Worm (Caenorhabditis elegans): ENCODE results near the gene C18A11.4.

The C18A11.4 gene

DNA sequence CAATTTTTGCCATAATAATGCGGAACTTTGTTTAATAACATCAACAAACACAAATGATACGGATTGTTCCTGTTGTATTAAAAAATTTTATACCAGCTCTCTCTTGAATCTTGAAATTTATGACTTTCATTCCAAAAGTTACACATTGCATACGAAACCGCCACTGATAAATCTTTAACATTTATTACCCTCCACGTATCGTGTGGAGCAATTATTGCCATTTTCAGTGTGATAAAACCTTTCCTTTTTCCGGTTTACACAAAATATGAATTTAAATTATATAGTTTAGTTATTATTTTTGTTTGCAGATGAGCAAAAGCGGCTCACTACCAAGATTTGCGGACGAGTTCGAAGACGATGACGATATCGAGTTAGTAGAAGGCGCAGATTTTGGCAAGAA lies 15.5 kb downstream of the C18A11.4 start, which contains the start of gene C18A11.3:
Gene C18A11.3 (plus strand): TSS at position 301 of the 400 bp plus-strand sequence.
- TF ChIP-seq dmd-9 (GFP tag; IDR thresholded peaks at IDR 0.05): no peak
- TF ChIP-seq aly-2 (tag; optimal IDR thresholded peaks at IDR 0.05): no peak
- TF ChIP-seq nhr-77 (tag; optimal IDR thresholded peaks at IDR 0.05): no peak
- TF ChIP-seq lin-1 (GFP tag; IDR thresholded peaks at IDR 0.05): no peak
- no peak for TF ChIP-seq nhr-6 (tag; optimal IDR thresholded peaks at IDR 0.05)
- TF ChIP-seq pqm-1 (tag; optimal IDR thresholded peaks at IDR 0.05): peak; percentile 28
- TF ChIP-seq nhr-11 (tag; optimal IDR thresholded peaks at IDR 0.05): no peak
- peak; percentile 49; the same call in 1 of the 2 replicates for TF ChIP-seq php-3 (GFP tag; IDR thresholded peaks at IDR 0.05)
- TF ChIP-seq sdz-12 (GFP tag; optimal IDR thresholded peaks at IDR 0.05): no peak
- TF ChIP-seq lir-3 (tag; optimal IDR thresholded peaks at IDR 0.05): no peak
- peak; percentile 22 for TF ChIP-seq dve-1 (tag; optimal IDR thresholded peaks at IDR 0.05; ENCODE audit: insufficient read depth)

- TF ChIP-seq T26A8.4 (GFP tag; IDR thresholded peaks at IDR 0.05): no peak
Observed at ce11 chrX:8067268-8067667, 21.9 kb downstream of the C18A11.4 start, which contains the start of gene C18A11.2. TSS of gene C18A11.2 (plus strand) at chrX:8067568.

DNA sequence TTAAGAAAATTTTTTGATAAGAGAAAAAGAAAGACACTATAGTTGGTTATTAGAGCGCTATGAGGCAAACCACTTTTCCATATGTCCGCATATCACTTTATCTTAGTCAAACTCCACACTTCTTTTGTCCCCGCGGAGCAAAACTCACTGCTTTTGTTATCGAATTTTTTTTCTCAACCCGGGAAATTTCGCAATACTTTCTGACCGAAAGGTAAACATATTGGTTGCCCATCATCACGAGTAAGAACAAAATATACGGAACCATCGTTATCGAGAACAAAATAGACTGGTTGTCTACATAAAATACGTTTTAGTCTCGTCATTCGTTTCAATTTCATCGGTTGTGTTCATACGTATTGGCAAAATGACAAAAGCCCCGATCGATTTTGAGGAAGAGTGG lies 24.0 kb downstream of the C18A11.4 start, which contains the start of gene C18A11.1:
Gene C18A11.1 (plus strand): TSS at position 36 of the 400 bp plus-strand sequence.
- TF ChIP-seq lin-15B (tag; optimal IDR thresholded peaks at IDR 0.05) (no peak), mep-1 (tag; optimal IDR thresholded peaks at IDR 0.05) (peak; percentile 54), sdz-12 (GFP tag; optimal IDR thresholded peaks at IDR 0.05) (no peak), nhr-28 (tag; optimal IDR thresholded peaks at IDR 0.05) (peak; percentile 84), F44E2.7 (GFP tag; IDR thresholded peaks at IDR 0.05) (no peak), dmd-6 (GFP tag; IDR thresholded peaks at IDR 0.05) (peak; percentile 72), ceh-44 (GFP tag; IDR thresholded peaks at IDR 0.05) (no peak), lim-7 (GFP tag; IDR thresholded peaks at IDR 0.05) (no peak), ztf-7 (tag; optimal IDR thresholded peaks at IDR 0.05) (no peak), zag-1 (tag; optimal IDR thresholded peaks at IDR 0.05) (no peak), Y5F2A.4 (GFP tag; optimal IDR thresholded peaks at IDR 0.05) (no peak), R02D3.7 (tag; optimal IDR thresholded peaks at IDR 0.05) (no peak), hlh-11 (tag; optimal IDR thresholded peaks at IDR 0.05) (peak; percentile 80), ctbp-1 (GFP tag; IDR thresholded peaks at IDR 0.05) (no peak), zfp-2 (tag; optimal IDR thresholded peaks at IDR 0.05) (no peak), aly-2 (tag; optimal IDR thresholded peaks at IDR 0.05) (no peak), ceh-82 (tag; optimal IDR thresholded peaks at IDR 0.05) (no peak), tag-97 (GFP tag; IDR thresholded peaks at IDR 0.05) (no peak), lin-1 (GFP tag; IDR thresholded peaks at IDR 0.05) (0 out of 2 replicates have a peak, but pooled peaks have one; percentile 31), zip-11 (GFP tag; IDR thresholded peaks at IDR 0.05) (no peak), F10B5.3 (tag; optimal IDR thresholded peaks at IDR 0.05) (no peak), madf-9 (GFP tag; conservative IDR thresholded peaks at IDR 0.05) (no peak), dve-1 (tag; optimal IDR thresholded peaks at IDR 0.05; ENCODE audit: insufficient read depth) (peak; percentile 75), egl-27 (tag; optimal IDR thresholded peaks at IDR 0.05) (no peak), mxl-3 (GFP tag; optimal IDR thresholded peaks at IDR 0.05) (no peak), nhr-77 (tag; optimal IDR thresholded peaks at IDR 0.05) (peak; percentile 74), gei-8 (GFP tag; optimal IDR thresholded peaks at IDR 0.05) (no peak), php-3 (GFP tag; IDR thresholded peaks at IDR 0.05) (0 out of 2 replicates have a peak, but pooled peaks have one; percentile 7), pha-4 (GFP tag; IDR thresholded peaks at IDR 0.05) (no peak), pha-4 (tag; optimal IDR thresholded peaks at IDR 0.05) (peak; percentile 39), nhr-102 (tag; optimal IDR thresholded peaks at IDR 0.05) (peak; percentile 25), daf-19 (GFP tag; conservative IDR thresholded peaks at IDR 0.05) (no peak), saeg-2 (GFP tag; IDR thresholded peaks at IDR 0.05) (no peak), lir-3 (tag; optimal IDR thresholded peaks at IDR 0.05) (no peak), hlh-30 (tag; optimal IDR thresholded peaks at IDR 0.05; ENCODE audit: insufficient read depth) (peak; percentile 54), lsy-2 (tag; optimal IDR thresholded peaks at IDR 0.05) (no peak), T20F7.1 (GFP tag; optimal IDR thresholded peaks at IDR 0.05) (peak; percentile 38), daf-8 (GFP tag; IDR thresholded peaks at IDR 0.05) (no peak), F37D6.2 (tag; optimal IDR thresholded peaks at IDR 0.05) (no peak), nhr-237 (tag; optimal IDR thresholded peaks at IDR 0.05) (no peak), unc-39 (tag; optimal IDR thresholded peaks at IDR 0.05) (no peak), tra-1 (GFP tag; IDR thresholded peaks at IDR 0.05) (no peak), nhr-6 (tag; optimal IDR thresholded peaks at IDR 0.05) (no peak), F26F4.8 (GFP tag; conservative IDR thresholded peaks at IDR 0.05) (no peak)

Measured in whole organism, L4 larva.